Fruit fly (Drosophila melanogaster): ENCODE data around the gene CCT1.

CCT1 gene

DNA sequence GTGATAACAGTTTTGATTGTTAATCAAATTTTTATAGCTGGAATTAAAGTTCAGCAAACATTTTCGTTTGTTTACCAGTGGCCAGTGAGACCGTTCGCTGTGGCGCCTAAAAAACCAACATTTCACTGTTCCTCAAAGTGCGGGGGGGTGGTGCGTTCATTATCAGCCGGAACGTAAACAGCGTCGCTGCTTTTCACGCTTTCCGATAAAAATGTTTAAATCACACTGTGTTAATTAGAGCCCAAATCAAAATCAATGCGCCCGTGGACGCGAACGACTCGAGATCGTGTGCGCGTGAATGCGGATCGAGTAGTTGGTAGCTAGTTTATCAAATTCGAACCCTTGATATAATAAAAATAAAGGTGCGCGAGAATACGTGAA is 43.4 kb downstream of the CCT1 start, which contains the start of gene CG34376 (continued):
- TF ChIP-seq CG10209 (GFP tag; optimal IDR thresholded peaks at IDR 0.05) = no peak
- peak; percentile 33 for TF ChIP-seq Hr3 (GFP tag; optimal IDR thresholded peaks at IDR 0.05)
- TF ChIP-seq HmgZ (tag; optimal IDR thresholded peaks at IDR 0.05) = peak; percentile 39
- 0 out of 2 replicates have a peak, but pooled peaks have one; percentile 5 for TF ChIP-seq CG9215 (GFP tag; IDR thresholded peaks at IDR 0.05)
- no peak for TF ChIP-seq CG13624 (GFP tag; optimal IDR thresholded peaks at IDR 0.05)
- TF ChIP-seq Poxn (GFP tag; IDR thresholded peaks at IDR 0.05) = no peak
- TF ChIP-seq CG1647 (GFP tag; optimal IDR thresholded peaks at IDR 0.05) = peak; percentile 1
- no peak for TF ChIP-seq zen2 (GFP tag; IDR thresholded peaks at IDR 0.05; ENCODE audit: partially characterized antibody)
- TF ChIP-seq toy (GFP tag; IDR thresholded peaks at IDR 0.05) = no peak
- no peak for TF ChIP-seq tup (GFP tag; optimal IDR thresholded peaks at IDR 0.05)
- TF ChIP-seq al (GFP tag; IDR thresholded peaks at IDR 0.05) = no peak; the same call in 1 of the 2 replicates
- TF ChIP-seq CG4617 (GFP tag; optimal IDR thresholded peaks at IDR 0.05; ENCODE audit: borderline replicate concordance) = peak; percentile 4
- TF ChIP-seq CG2678 (tag; optimal IDR thresholded peaks at IDR 0.05) = peak; percentile 38
- peak; percentile 25; the same call in 1 of the 2 replicates for TF ChIP-seq Awh (GFP tag; IDR thresholded peaks at IDR 0.05)
- no peak for TF ChIP-seq Scr (GFP tag; IDR thresholded peaks at IDR 0.05; ENCODE audit: partially characterized antibody)
- TF ChIP-seq unc-4 (GFP tag; IDR thresholded peaks at IDR 0.05; ENCODE audit: partially characterized antibody) = no peak
- TF ChIP-seq crc (GFP tag; optimal IDR thresholded peaks at IDR 0.05) = no peak
- peak; percentile 63 for TF ChIP-seq Dek (tag; optimal IDR thresholded peaks at IDR 0.05)
- peak; percentile 89 for TF ChIP-seq sens (GFP tag)
- peak; percentile 28 for TF ChIP-seq B-H2 (GFP tag; optimal IDR thresholded peaks at IDR 0.05)
- TF ChIP-seq org-1 (GFP tag; optimal IDR thresholded peaks at IDR 0.05) = no peak
- peak; percentile 61 for TF ChIP-seq sug (tag; optimal IDR thresholded peaks at IDR 0.05)
- TF ChIP-seq CG2202 (tag; optimal IDR thresholded peaks at IDR 0.05) = no peak
- TF ChIP-seq zen (tag; optimal IDR thresholded peaks at IDR 0.05) = no peak
- no peak for TF ChIP-seq kay (GFP tag; optimal IDR thresholded peaks at IDR 0.05)
- no peak for TF ChIP-seq nom (GFP tag; optimal IDR thresholded peaks at IDR 0.05)
- TF ChIP-seq Xbp1 (GFP tag; optimal IDR thresholded peaks at IDR 0.05) = peak; percentile 16
- no peak for TF ChIP-seq CG11398 (GFP tag; optimal IDR thresholded peaks at IDR 0.05)
- peak; percentile 41 for TF ChIP-seq CG13775 (GFP tag; optimal IDR thresholded peaks at IDR 0.05)
- TF ChIP-seq Spps (tag; optimal IDR thresholded peaks at IDR 0.05) = no peak
- 0 out of 3 replicates have a peak, but pooled peaks have one; percentile 61 for TF ChIP-seq CG2199 (GFP tag; IDR thresholded peaks at IDR 0.05)
- no peak for TF ChIP-seq CG1529 (GFP tag; optimal IDR thresholded peaks at IDR 0.05)
- no peak for TF ChIP-seq HLH54F (GFP tag; optimal IDR thresholded peaks at IDR 0.05)
- TF ChIP-seq Hand (GFP tag; optimal IDR thresholded peaks at IDR 0.05) = no peak
- peak; percentile 50 for TF ChIP-seq onecut (GFP tag; IDR thresholded peaks at IDR 0.05)
- peak; percentile 4 for TF ChIP-seq CG13296 (GFP tag; optimal IDR thresholded peaks at IDR 0.05)
- TF ChIP-seq CG30020 (tag; optimal IDR thresholded peaks at IDR 0.05) = peak; percentile 11
- peak; percentile 45; the same call in 1 of the 3 replicates for TF ChIP-seq ase (GFP tag; IDR thresholded peaks at IDR 0.05)
- peak; percentile 46 for TF ChIP-seq kni (GFP tag; optimal IDR thresholded peaks at IDR 0.05)
- peak; percentile 28 for TF ChIP-seq zfh2 (GFP tag; optimal IDR thresholded peaks at IDR 0.05)
- peak; percentile 34 for TF ChIP-seq nerfin-1 (tag; optimal IDR thresholded peaks at IDR 0.05)
- peak; percentile 0 for TF ChIP-seq CG10147 (GFP tag; optimal IDR thresholded peaks at IDR 0.05)
- peak; percentile 29; the same call in 1 of the 3 replicates for TF ChIP-seq CG34224 (GFP tag; IDR thresholded peaks at IDR 0.05; ENCODE audit: partially characterized antibody)
- no peak for TF ChIP-seq Kr (GFP tag; optimal IDR thresholded peaks at IDR 0.05)
- no peak for TF ChIP-seq bab2 (GFP tag; optimal IDR thresholded peaks at IDR 0.05)
- peak; percentile 35; the same call in 1 of the 2 replicates for TF ChIP-seq ttk (GFP tag; IDR thresholded peaks at IDR 0.05)
- no peak for TF ChIP-seq so (GFP tag; IDR thresholded peaks at IDR 0.05)
- TF ChIP-seq CG7372 (GFP tag; IDR thresholded peaks at IDR 0.05) = peak; percentile 13; the same call in 1 of the 2 replicates
- TF ChIP-seq knrl (GFP tag; IDR thresholded peaks at IDR 0.05; ENCODE audit: partially characterized antibody) = no peak; the same call in 2 of the 3 replicates
- no peak for TF ChIP-seq cwo (GFP tag; optimal IDR thresholded peaks at IDR 0.05)
- peak; percentile 32 for TF ChIP-seq Sin3A (optimal IDR thresholded peaks at IDR 0.05)
